Fruit fly (Drosophila melanogaster) Kc167 (cell line): ENCODE results near the gene CG31266.

Source experiments
- Myc ChIP-seq: fragments of >200 bp; optimal IDR thresholded peaks from 2 replicates; lab custom pipeline; 2017; ENCODE audit warnings: missing external identifiers
- Sin3A ChIP-seq: fragments of >200 bp; optimal IDR thresholded peaks from 2 replicates; lab custom pipeline; 2018; ENCODE audit warnings: missing external identifiers
- h ChIP-seq: fragments of >200 bp; optimal IDR thresholded peaks from 3 replicates; lab custom pipeline; 2018; ENCODE audit warnings: missing external identifiers
- insv ChIP-seq: fragments of >200 bp; optimal IDR thresholded peaks from 3 replicates; lab custom pipeline; 2018; ENCODE audit warnings: missing external identifiers
- psq ChIP-seq: fragments of >200 bp; optimal IDR thresholded peaks from 2 replicates; lab custom pipeline; 2017; ENCODE audit warnings: missing external identifiers
- ttk ChIP-seq: sonication (Bioruptor generic); optimal IDR thresholded peaks from 2 replicates; lab custom pipeline; 2017; ENCODE audit warnings: missing external identifiers

CG31266 gene

DNA sequence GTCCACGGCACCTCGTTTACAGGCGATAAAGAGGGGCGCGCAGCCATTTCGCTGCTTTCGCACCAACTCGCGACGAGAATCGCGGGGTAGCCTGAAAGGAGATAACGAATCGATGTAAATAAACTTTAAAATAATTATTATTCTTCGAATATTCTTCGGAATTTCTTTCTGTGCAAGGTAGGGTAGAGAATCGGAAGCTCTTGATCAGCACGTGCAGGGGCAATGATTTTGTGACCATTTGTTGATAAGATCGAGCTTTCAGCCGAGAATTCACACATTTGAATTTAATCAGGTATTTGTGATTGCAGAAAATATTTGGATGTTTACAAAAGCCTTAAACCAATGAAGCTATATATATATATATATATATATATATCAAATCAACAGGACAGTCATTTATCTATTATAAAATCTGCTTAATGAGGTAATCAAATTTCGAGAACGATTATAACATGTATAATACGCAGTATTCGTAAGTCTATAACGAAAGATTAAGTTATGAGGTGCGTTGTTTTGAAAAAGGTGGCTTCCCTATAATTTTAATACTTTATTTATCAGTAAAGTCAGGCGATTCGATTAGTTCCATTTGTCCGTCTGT is 15.3 kb downstream of the CG31266 start:
- TF ChIP-seq ttk (no peak), psq (no peak), insv (no peak), Sin3A (lab: Kevin White, UChicago) (no peak), h (lab: Kevin White, UChicago) (no peak), Myc (lab: Kevin White, UChicago) (no peak)

DNA sequence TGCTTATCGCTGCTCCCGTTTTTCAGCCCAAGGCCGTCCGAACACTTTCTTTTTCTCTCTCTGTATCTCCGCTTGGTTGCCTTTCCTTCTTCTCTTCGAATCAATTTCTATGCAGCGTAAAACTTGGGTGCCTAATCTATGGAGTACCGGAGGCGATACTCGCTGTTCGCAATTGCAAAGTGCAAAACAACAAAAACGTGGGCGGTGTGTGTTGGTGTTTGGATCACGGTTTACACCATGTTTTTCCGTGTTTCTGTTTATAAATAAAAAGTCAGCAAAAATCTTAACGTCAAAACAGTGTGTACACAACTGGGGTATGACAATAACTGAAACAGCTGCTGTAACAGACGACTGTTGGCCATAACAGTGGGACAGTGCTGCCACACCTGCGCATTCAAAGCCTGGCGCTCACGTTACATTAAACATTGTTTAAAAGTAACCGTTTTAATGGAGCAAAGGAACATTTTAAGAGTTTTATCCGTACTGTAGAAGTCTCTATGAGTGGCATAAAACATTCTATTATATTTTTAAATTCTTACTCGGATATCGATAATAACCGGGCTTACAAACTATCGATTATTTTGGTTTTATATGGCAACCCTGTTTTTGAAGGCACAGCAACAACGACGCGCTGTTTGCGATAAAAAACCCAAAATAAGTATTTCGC is 16.8 kb downstream of the CG31266 start, which contains the start of the genes m-cup and Det:
TSS of gene m-cup (minus strand) at position 333 of the 667 bp plus-strand sequence.
TSS of gene Det (plus strand) at position 588 of the 667 bp plus-strand sequence.
- TF ChIP-seq insv (no peak), ttk (no peak), Sin3A (lab: Kevin White, UChicago) (no peak), Myc (lab: Kevin White, UChicago) (no peak), h (lab: Kevin White, UChicago) (no peak), psq (no peak)

DNA sequence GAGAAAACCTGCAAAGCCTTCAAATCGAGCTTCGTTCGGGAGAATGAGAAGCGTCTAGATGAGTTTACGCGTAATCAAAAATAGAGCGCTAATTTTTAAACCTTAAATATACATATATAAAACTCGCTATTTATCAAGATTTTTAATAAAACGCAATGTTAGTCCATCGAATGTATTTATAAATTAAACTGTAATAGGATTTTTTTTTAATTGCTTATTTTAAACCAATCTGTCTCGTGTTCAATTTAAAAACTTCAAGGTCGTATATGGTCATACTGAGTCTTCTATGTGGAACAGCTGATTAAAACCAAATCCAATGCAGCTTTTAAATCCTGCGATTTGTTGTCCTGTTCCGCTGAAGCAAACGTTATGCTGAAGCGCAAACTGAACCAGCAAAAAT is 17.8 kb downstream of the CG31266 start, which contains the start of gene Smug:
TSS of gene Smug (plus strand) at position 301 of the 400 bp plus-strand sequence.
- TF ChIP-seq psq (no peak), Myc (lab: Kevin White, UChicago) (no peak), Sin3A (lab: Kevin White, UChicago) (no peak), insv (no peak)

DNA sequence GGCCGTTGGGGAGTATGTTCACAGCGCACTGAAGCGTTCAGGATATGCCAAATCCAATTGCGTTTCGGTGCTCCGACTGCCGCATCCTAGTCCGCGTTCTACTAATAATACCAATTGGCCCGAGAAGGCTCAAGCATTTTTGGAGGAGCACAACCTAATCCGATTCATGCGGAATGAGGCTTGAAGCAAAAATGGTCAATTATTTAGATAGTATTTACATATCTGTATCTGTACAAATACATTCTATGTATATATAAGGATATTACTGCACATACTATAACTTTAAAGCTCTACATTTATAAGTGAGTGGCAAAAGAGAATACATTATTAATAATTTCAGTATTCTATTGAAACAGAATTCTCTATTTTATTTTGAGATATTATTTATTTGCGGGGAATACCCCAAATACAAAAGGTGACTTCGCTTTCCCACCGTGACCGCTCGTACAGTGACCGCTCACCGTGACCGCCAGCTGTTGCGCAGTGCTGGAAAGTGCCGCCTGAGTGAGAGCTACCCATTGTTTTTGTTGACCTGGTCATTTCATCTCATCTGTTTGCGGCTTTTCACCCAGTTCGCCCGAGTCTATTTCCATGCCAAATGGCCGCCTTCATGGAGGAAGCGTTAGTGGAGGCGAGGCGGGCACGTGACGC is 19.0 kb downstream of the CG31266 start, which contains the start of gene CG5292:
TSS of gene CG5292 (plus strand) at position 486 of the 651 bp plus-strand sequence.
- TF ChIP-seq insv: no peak
- TF ChIP-seq Myc (lab: Kevin White, UChicago): no peak
- TF ChIP-seq Sin3A (lab: Kevin White, UChicago): no peak
- no peak for TF ChIP-seq ttk

DNA sequence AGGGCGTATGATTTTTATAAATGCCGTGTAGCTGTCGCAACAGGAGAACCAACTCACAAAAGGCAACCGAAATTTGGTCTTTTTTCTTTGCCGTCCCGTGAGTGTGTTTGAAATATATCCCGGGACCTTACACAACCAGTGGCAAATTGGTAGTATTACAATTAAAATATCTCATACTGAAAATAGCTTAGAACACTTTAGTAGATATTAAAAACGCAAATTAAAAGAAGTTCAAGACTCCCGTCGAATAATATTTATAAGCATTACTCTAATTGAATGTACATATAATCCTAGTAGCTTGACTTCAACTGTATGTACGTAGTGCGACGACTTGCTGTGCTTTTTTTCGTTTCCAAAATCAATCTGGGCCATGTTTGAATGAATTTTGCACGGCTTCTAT is 45.7 kb downstream of the CG31266 start:
- no peak for TF ChIP-seq Sin3A (lab: Kevin White, UChicago)
- no peak for TF ChIP-seq psq
- no peak for TF ChIP-seq Myc (lab: Kevin White, UChicago)
- TF ChIP-seq h (lab: Kevin White, UChicago): no peak
- no peak for TF ChIP-seq ttk
- no peak for TF ChIP-seq insv
